Worm (Caenorhabditis elegans) whole organism, young adult: ENCODE measurements around the gene ZK686.3.

Experiments
- B0019.2 ChIP-seq: fragments of 200-800 bp; sonication (Bioruptor generic); conservative IDR thresholded peaks from 2 replicates; pipeline ENCODE4 v1.3.6; 2022; ENCODE audit warnings: missing genetic modification reagents, missing genetic modification characterization, missing compliant biosample characterization
- B0261.1 ChIP-seq: sonication (generic microtip); optimal IDR thresholded peaks from 2 replicates; lab custom pipeline; 2016; ENCODE audit warnings: mild to moderate bottlenecking, missing genetic modification characterization, moderate library complexity, missing compliant biosample characterization
- D2030.7 ChIP-seq: fragments of 200-800 bp; sonication (Bioruptor generic); IDR thresholded peaks from 2 replicates; pipeline ENCODE4 v1.3.6; 2022; ENCODE audit warnings: missing genetic modification reagents, missing genetic modification characterization, missing compliant biosample characterization
- F22D6.2 ChIP-seq: sonication (generic microtip); optimal IDR thresholded peaks from 2 replicates; lab custom pipeline; 2016; ENCODE audit warnings: mild to moderate bottlenecking, missing genetic modification characterization, missing compliant biosample characterization
- F37B4.10 ChIP-seq: fragments of 200-800 bp; sonication (Bioruptor generic); IDR thresholded peaks from 2 replicates; pipeline ENCODE4 v1.3.6; 2022; ENCODE audit warnings: missing genetic modification characterization, missing compliant biosample characterization
- F52B5.7 ChIP-seq: sonication (generic microtip); optimal IDR thresholded peaks from 2 replicates; lab custom pipeline; 2016; ENCODE audit warnings: mild to moderate bottlenecking, missing genetic modification characterization, missing compliant biosample characterization
- K12H6.12 ChIP-seq: fragments of 200-800 bp; sonication (Bioruptor generic); optimal IDR thresholded peaks from 2 replicates; lab custom pipeline; 2018; ENCODE audit warnings: mild to moderate bottlenecking, missing genetic modification characterization, missing compliant biosample characterization
- Y67H2A.10 ChIP-seq: fragments of 200-800 bp; sonication (Bioruptor generic); conservative IDR thresholded peaks from 2 replicates; pipeline ENCODE4 v1.3.6; 2022; ENCODE audit warnings: missing genetic modification reagents, missing genetic modification characterization, missing compliant biosample characterization
- ZK185.1 ChIP-seq: sonication (generic microtip); optimal IDR thresholded peaks from 2 replicates; lab custom pipeline; 2016; ENCODE audit warnings: mild to moderate bottlenecking, missing genetic modification characterization, missing compliant biosample characterization; ENCODE audit not compliant: poor library complexity, severe bottlenecking
- akir-1 ChIP-seq: fragments of 200-800 bp; sonication (Bioruptor generic); optimal IDR thresholded peaks from 2 replicates; lab custom pipeline; 2018; ENCODE audit warnings: mild to moderate bottlenecking, missing genetic modification characterization, moderate library complexity, missing compliant biosample characterization
- ama-1 ChIP-seq, 3 experiments: fragments of 150-350 bp in 1 of 3; sonication (generic microtip) in 2 of 3; optimal IDR thresholded peaks; 2 replicates each; lab custom pipeline; 2014 to 2018; ENCODE audit warnings: missing biosample characterization in 2 of 3, missing genetic modification characterization in 2 of 3, missing genetic modification reagents in 2 of 3
- attf-5 ChIP-seq: fragments of 200-800 bp; sonication (Bioruptor generic); optimal IDR thresholded peaks from 2 replicates; lab custom pipeline; 2018; ENCODE audit warnings: mild to moderate bottlenecking, missing genetic modification characterization, missing compliant biosample characterization
- bed-1 ChIP-seq: fragments of 200-800 bp; sonication (Bioruptor generic); IDR thresholded peaks from 2 replicates; pipeline ENCODE4 v1.3.6; 2022; ENCODE audit warnings: missing genetic modification reagents, missing genetic modification characterization, missing compliant biosample characterization
- cebp-1 ChIP-seq, 2 experiments: fragments of 200-800 bp in 1 of 2; sonication (Bioruptor generic) in 1 of 2; sonication (generic microtip) in 1 of 2; IDR thresholded peaks in 1 of 2; optimal IDR thresholded peaks in 1 of 2; 2 replicates each; pipeline versions ENCODE4 v1.3.6 to Lab custom; 2017 to 2022; ENCODE audit warnings: missing compliant biosample characterization in 2 of 2, missing genetic modification characterization in 2 of 2, mild to moderate bottlenecking in 1 of 2, missing genetic modification reagents in 1 of 2, moderate library complexity in 1 of 2
- dpl-1 ChIP-seq: fragments of 150-350 bp; optimal IDR thresholded peaks from 2 replicates; lab custom pipeline; 2014; ENCODE audit warnings: missing biosample characterization, missing genetic modification reagents, missing genetic modification characterization
- egl-18 ChIP-seq: fragments of 200-800 bp; sonication (Bioruptor generic); IDR thresholded peaks from 2 replicates; pipeline ENCODE4 v1.3.6; 2022; ENCODE audit warnings: missing genetic modification reagents, missing genetic modification characterization, missing compliant biosample characterization
- fkh-3 ChIP-seq: sonication (generic microtip); optimal IDR thresholded peaks from 2 replicates; lab custom pipeline; 2016; ENCODE audit warnings: mild to moderate bottlenecking, missing genetic modification characterization, missing compliant biosample characterization
- him-1 ChIP-seq: sonication (generic microtip); optimal IDR thresholded peaks from 2 replicates; lab custom pipeline; 2016; ENCODE audit warnings: missing genotype, missing genetic modification reagents, missing genetic modification characterization, missing compliant biosample characterization
- hlh-12 ChIP-seq: sonication (generic microtip); optimal IDR thresholded peaks from 2 replicates; lab custom pipeline; 2016; ENCODE audit warnings: missing genetic modification characterization, missing compliant biosample characterization
- hmg-1.2 ChIP-seq: fragments of 200-800 bp; sonication (Bioruptor generic); IDR thresholded peaks from 2 replicates; pipeline ENCODE4 v1.3.6; 2022; ENCODE audit warnings: missing genetic modification reagents, missing genetic modification characterization, missing compliant biosample characterization
- lir-1 ChIP-seq: fragments of 200-800 bp; sonication (Bioruptor generic); conservative IDR thresholded peaks from 2 replicates; pipeline ENCODE4 v1.3.6; 2022; ENCODE audit warnings: missing genetic modification reagents, missing genetic modification characterization, missing compliant biosample characterization
- lsy-27 ChIP-seq: sonication (generic microtip); optimal IDR thresholded peaks from 2 replicates; lab custom pipeline; 2017; ENCODE audit warnings: missing genetic modification characterization, mild to moderate bottlenecking, missing compliant biosample characterization, antibody characterized with exemption, missing genotype, borderline replicate concordance; ENCODE audit not compliant: insufficient read depth
- madf-10 ChIP-seq: sonication (generic microtip); optimal IDR thresholded peaks from 2 replicates; lab custom pipeline; 2016; ENCODE audit warnings: mild to moderate bottlenecking, missing genetic modification characterization, missing compliant biosample characterization
- madf-3 ChIP-seq: fragments of 200-800 bp; sonication (Bioruptor generic); IDR thresholded peaks from 2 replicates; pipeline ENCODE4 v1.3.6; 2022; ENCODE audit warnings: missing genetic modification reagents, missing genetic modification characterization, missing compliant biosample characterization
- mcd-1 ChIP-seq: fragments of 200-800 bp; sonication (Bioruptor generic); IDR thresholded peaks from 2 replicates; pipeline ENCODE4 v1.3.6; 2022; ENCODE audit warnings: missing genetic modification reagents, missing genetic modification characterization, missing compliant biosample characterization
- mel-28 ChIP-seq: sonication (generic microtip); optimal IDR thresholded peaks from 2 replicates; lab custom pipeline; 2016; ENCODE audit warnings: borderline replicate concordance, mild to moderate bottlenecking, missing genetic modification characterization, missing compliant biosample characterization
- nhr-27 ChIP-seq: fragments of 200-800 bp; sonication (Bioruptor generic); optimal IDR thresholded peaks from 2 replicates; lab custom pipeline; 2018; ENCODE audit warnings: mild to moderate bottlenecking, missing genetic modification characterization, moderate library complexity, missing compliant biosample characterization
- nhr-80 ChIP-seq: sonication (generic microtip); optimal IDR thresholded peaks from 2 replicates; lab custom pipeline; 2016; ENCODE audit warnings: missing genetic modification characterization, missing compliant biosample characterization
- rcor-1 ChIP-seq: fragments of 200-800 bp; sonication (Bioruptor generic); IDR thresholded peaks from 2 replicates; pipeline ENCODE4 v1.3.6; 2022; ENCODE audit warnings: missing genetic modification reagents, missing genetic modification characterization, missing compliant biosample characterization
- rpc-1 ChIP-seq, 2 experiments: fragments of 150-350 bp in 1 of 2; sonication (generic microtip) in 1 of 2; optimal IDR thresholded peaks; 2 replicates each; lab custom pipeline; 2014 to 2018; ENCODE audit warnings: missing biosample characterization in 1 of 2, missing genetic modification characterization in 1 of 2, missing genetic modification reagents in 1 of 2, missing genotype in 1 of 2
- snpc-4 ChIP-seq, 5 experiments: fragments of 150-350 bp in 1 of 5; sonication (generic microtip) in 4 of 5; optimal IDR thresholded peaks; 2 replicates each; lab custom pipeline; 2014 to 2018; ENCODE audit warnings: missing genetic modification characterization in 5 of 5, missing biosample characterization in 3 of 5, antibody characterized with exemption in 2 of 5, mild to moderate bottlenecking in 2 of 5, missing compliant biosample characterization in 2 of 5, missing genotype in 2 of 5, moderate library complexity in 2 of 5, missing genetic modification reagents in 1 of 5
- tlf-1 ChIP-seq: fragments of 200-800 bp; sonication (Bioruptor generic); optimal IDR thresholded peaks from 2 replicates; lab custom pipeline; 2018; ENCODE audit warnings: mild to moderate bottlenecking, missing genetic modification characterization, missing compliant biosample characterization
- unc-62 ChIP-seq: fragments of 150-350 bp; optimal IDR thresholded peaks from 2 replicates; lab custom pipeline; 2014; ENCODE audit warnings: missing biosample characterization, missing genetic modification reagents, missing genetic modification characterization
- xnd-1 ChIP-seq: sonication (generic microtip); optimal IDR thresholded peaks from 2 replicates; lab custom pipeline; 2016; ENCODE audit warnings: missing genotype, missing genetic modification reagents, missing genetic modification characterization, missing compliant biosample characterization
- ztf-25 ChIP-seq: fragments of 200-800 bp; sonication (Bioruptor generic); IDR thresholded peaks from 2 replicates; pipeline ENCODE4 v1.3.6; 2022; ENCODE audit warnings: missing genetic modification reagents, missing genetic modification characterization, missing compliant biosample characterization

ZK686.3 gene

DNA sequence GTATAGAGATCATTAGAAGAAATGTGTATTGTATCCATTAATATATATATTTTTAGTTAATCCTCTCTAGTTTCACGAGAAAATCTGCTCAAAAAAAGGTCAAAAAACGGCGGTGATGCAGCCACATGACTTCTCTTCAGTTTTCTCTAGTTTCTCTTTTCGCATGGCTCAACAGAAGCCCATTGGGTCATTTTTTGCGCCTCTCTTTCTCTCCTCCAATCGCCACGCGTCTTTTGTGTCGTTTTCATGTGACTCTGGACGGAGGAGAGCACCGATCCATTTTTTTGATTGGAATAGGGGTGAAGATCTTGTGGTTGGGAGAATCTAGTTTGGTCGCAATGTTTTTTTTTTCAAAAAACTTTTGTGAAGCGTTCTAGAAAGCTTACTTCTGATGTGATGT lies 48.0 kb downstream of the ZK686.3 start (continued):
- TF ChIP-seq Y67H2A.10 (GFP tag; lab: Robert Waterston, UW) = no peak
- no peak for TF ChIP-seq rcor-1 (GFP tag; lab: Robert Waterston, UW)
- TF ChIP-seq attf-5 (GFP tag; lab: Kevin White, UChicago) = peak; percentile 42
- TF ChIP-seq dpl-1 (GFP tag; lab: Kevin White, UChicago) = no peak
- no peak for TF ChIP-seq snpc-4 (GFP tag; optimal IDR thresholded peaks at IDR 0.05; lab: Kevin White, UChicago)
- peak in 1 of 4 experiments; percentile 2 for TF ChIP-seq snpc-4 (tag; optimal IDR thresholded peaks at IDR 0.05; lab: Kevin White, UChicago)
- TF ChIP-seq F37B4.10 (GFP tag; lab: Robert Waterston, UW) = no peak
- no peak for TF ChIP-seq xnd-1
- TF ChIP-seq lir-1 (GFP tag; lab: Robert Waterston, UW) = no peak

DNA sequence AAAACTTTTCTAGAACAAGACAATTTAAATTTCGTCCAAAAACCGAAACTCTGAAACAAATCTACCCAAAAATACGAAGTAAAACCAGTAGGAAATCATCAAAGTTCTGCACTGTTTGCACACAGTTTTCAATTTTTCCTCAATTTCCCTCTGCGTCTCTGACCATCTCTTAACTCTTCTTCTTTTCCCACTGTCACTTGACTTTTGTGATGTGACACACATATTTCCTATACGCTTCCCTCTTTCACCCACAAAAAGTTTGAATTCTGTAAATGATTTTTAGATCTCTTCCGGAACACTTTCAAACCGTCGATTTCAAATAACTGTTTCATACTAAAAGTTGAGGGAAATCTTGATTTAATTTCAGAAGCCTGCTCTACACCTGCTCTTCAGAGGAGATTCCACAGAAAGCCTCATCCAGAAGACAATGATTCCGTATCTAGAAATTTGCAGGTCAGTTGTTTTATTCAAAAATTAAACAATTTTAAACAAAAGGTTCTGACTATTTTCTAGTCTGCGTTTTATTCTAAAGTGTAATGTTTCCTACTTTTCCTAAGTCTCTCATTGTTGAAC lies 49.4 kb downstream of the ZK686.3 start, which contains the start of gene ncl-1:
ncl-1 (plus strand) TSS at position 366 of the 573 bp plus-strand sequence.
- TF ChIP-seq nhr-27 (tag; lab: Kevin White, UChicago) = no peak
- TF ChIP-seq tlf-1 (GFP tag; lab: Kevin White, UChicago) = no peak
- TF ChIP-seq mcd-1 (GFP tag; lab: Robert Waterston, UW) = no peak
- TF ChIP-seq F22D6.2 = no peak
- TF ChIP-seq fkh-3 (tag; lab: Kevin White, UChicago) = no peak
- TF ChIP-seq K12H6.12 = no peak
- no peak for TF ChIP-seq D2030.7 (GFP tag; lab: Robert Waterston, UW)
- TF ChIP-seq rpc-1 (optimal IDR thresholded peaks at IDR 0.05; lab: Kevin White, UChicago) = no peak
- TF ChIP-seq rpc-1 (tag; optimal IDR thresholded peaks at IDR 0.05; lab: Kevin White, UChicago) = no peak
- no peak for TF ChIP-seq F52B5.7 (tag; lab: Kevin White, UChicago)
- TF ChIP-seq ZK185.1 = no peak
- no peak for TF ChIP-seq ztf-25 (GFP tag; lab: Robert Waterston, UW)
- TF ChIP-seq mel-28 (tag; lab: Kevin White, UChicago) = no peak
- TF ChIP-seq ama-1 (optimal IDR thresholded peaks at IDR 0.05; lab: Kevin White, UChicago) = peak; percentile 0
- no peak for TF ChIP-seq ama-1 (GFP tag; optimal IDR thresholded peaks at IDR 0.05; lab: Kevin White, UChicago)
- TF ChIP-seq bed-1 (GFP tag; lab: Robert Waterston, UW) = no peak
- no peak for TF ChIP-seq akir-1
- TF ChIP-seq unc-62 (GFP tag; lab: Kevin White, UChicago) = no peak
- no peak for TF ChIP-seq madf-10
- TF ChIP-seq B0019.2 (GFP tag; lab: Robert Waterston, UW) = no peak
- TF ChIP-seq egl-18 (GFP tag; lab: Robert Waterston, UW) = no peak
- TF ChIP-seq him-1 (tag; lab: Kevin White, UChicago) = no peak
- peak; percentile 9 for TF ChIP-seq nhr-80
- TF ChIP-seq hmg-1.2 (GFP tag; lab: Robert Waterston, UW) = peak; percentile 20; the same call in 1 of the 2 replicates
- TF ChIP-seq B0261.1 (tag; lab: Kevin White, UChicago) = no peak
- TF ChIP-seq cebp-1 (GFP tag; IDR thresholded peaks at IDR 0.05; lab: Robert Waterston, UW) = no peak
- TF ChIP-seq cebp-1 (tag; optimal IDR thresholded peaks at IDR 0.05; lab: Kevin White, UChicago) = peak; percentile 6
- TF ChIP-seq hlh-12 (tag; lab: Kevin White, UChicago) = no peak
- no peak for TF ChIP-seq rcor-1 (GFP tag; lab: Robert Waterston, UW)
- TF ChIP-seq madf-3 (GFP tag; lab: Robert Waterston, UW) = no peak
- no peak for TF ChIP-seq lsy-27
